Fruit fly (Drosophila melanogaster) whole organism, embryonic: ENCODE measurements around the gene CG7564.

Source experiments
- Aef1 ChIP-seq: fragments of 200-800 bp; sonication (Bioruptor generic); IDR thresholded peaks from 3 replicates; pipeline ENCODE4 v1.3.6; 2022; ENCODE audit warnings: missing biosample characterization, missing genetic modification characterization
- CG10431 ChIP-seq: fragments of 200-800 bp; sonication (Bioruptor generic); optimal IDR thresholded peaks from 3 replicates; lab custom pipeline; 2018; ENCODE audit warnings: missing biosample characterization, mild to moderate bottlenecking, missing genetic modification characterization
- CG10543 ChIP-seq: fragments of 200-800 bp; sonication (Bioruptor generic); optimal IDR thresholded peaks from 3 replicates; lab custom pipeline; 2017; ENCODE audit warnings: missing biosample characterization, mild to moderate bottlenecking, missing genetic modification characterization, moderate library complexity
- CG10654 ChIP-seq: fragments of 200-800 bp; sonication (Bioruptor generic); optimal IDR thresholded peaks from 2 replicates; lab custom pipeline; 2016; ENCODE audit warnings: missing biosample characterization, missing genetic modification characterization
- CG10979 ChIP-seq: fragments of 200-800 bp; sonication (Bioruptor generic); optimal IDR thresholded peaks from 2 replicates; lab custom pipeline; 2018; ENCODE audit warnings: missing biosample characterization, mild to moderate bottlenecking, missing genetic modification characterization, moderate library complexity
- CG12659 ChIP-seq: fragments of 200-800 bp; sonication (Bioruptor generic); optimal IDR thresholded peaks from 3 replicates; lab custom pipeline; 2017; ENCODE audit warnings: mild to moderate bottlenecking, missing biosample characterization, missing genetic modification reagents, missing genetic modification characterization
- CG14441 ChIP-seq: fragments of 200-800 bp; sonication (Bioruptor generic); IDR thresholded peaks from 2 replicates; pipeline ENCODE4 v1.3.6; 2022; ENCODE audit warnings: missing biosample characterization, missing genetic modification characterization
- CG14710 ChIP-seq: fragments of 200-800 bp; sonication (Bioruptor generic); optimal IDR thresholded peaks from 3 replicates; lab custom pipeline; 2019; ENCODE audit warnings: missing biosample characterization, mild to moderate bottlenecking, missing genetic modification characterization, moderate library complexity
- CG15696 ChIP-seq: fragments of 200-800 bp; sonication (Bioruptor generic); optimal IDR thresholded peaks from 2 replicates; lab custom pipeline; 2019; ENCODE audit warnings: missing biosample characterization, mild to moderate bottlenecking, missing genetic modification characterization, moderate library complexity
- CG16779 ChIP-seq: fragments of 200-800 bp; sonication (Bioruptor generic); IDR thresholded peaks from 2 replicates; pipeline ENCODE4 v1.3.6; 2022; ENCODE audit warnings: missing biosample characterization, missing genetic modification characterization
- CG17568 ChIP-seq: fragments of 200-800 bp; sonication (Bioruptor generic); optimal IDR thresholded peaks from 2 replicates; lab custom pipeline; 2018; ENCODE audit warnings: missing biosample characterization, mild to moderate bottlenecking, missing genetic modification characterization, moderate library complexity
- CG2712 ChIP-seq: fragments of 200-800 bp; optimal IDR thresholded peaks from 3 replicates; lab custom pipeline; 2019; ENCODE audit warnings: missing biosample characterization, mild to moderate bottlenecking, missing genetic modification characterization, moderate library complexity
- CG2889 ChIP-seq: fragments of 200-800 bp; sonication (Bioruptor generic); IDR thresholded peaks from 3 replicates; pipeline ENCODE4 v1.3.6; 2022; ENCODE audit warnings: missing biosample characterization, missing genetic modification characterization
- CG3726 ChIP-seq: fragments of 200-800 bp; sonication (Bioruptor generic); IDR thresholded peaks from 3 replicates; pipeline ENCODE4, ENCODE4 v1.3.6; 2022; ENCODE audit warnings: missing biosample characterization, missing genetic modification characterization
- CG3995 ChIP-seq: fragments of 200-800 bp; sonication (Bioruptor generic); optimal IDR thresholded peaks from 3 replicates; lab custom pipeline; 2016; ENCODE audit warnings: missing biosample characterization, missing genetic modification characterization
- CG6791 ChIP-seq: fragments of 200-800 bp; sonication (Bioruptor generic); IDR thresholded peaks from 3 replicates; pipeline ENCODE4 v1.3.6; 2022; ENCODE audit warnings: missing biosample characterization, missing genetic modification characterization; ENCODE audit not compliant: partially characterized antibody
- CG6813 ChIP-seq: fragments of 200-800 bp; sonication (Bioruptor generic); optimal IDR thresholded peaks from 2 replicates; lab custom pipeline; 2017; ENCODE audit warnings: missing biosample characterization, missing genetic modification characterization, mild to moderate bottlenecking, moderate library complexity, missing genetic modification reagents
- CG7786 ChIP-seq: fragments of 200-800 bp; sonication (Bioruptor generic); optimal IDR thresholded peaks from 2 replicates; lab custom pipeline; 2016; ENCODE audit warnings: missing biosample characterization, missing genetic modification characterization
- CG9437 ChIP-seq: fragments of 200-800 bp; sonication (Bioruptor generic); optimal IDR thresholded peaks from 2 replicates; lab custom pipeline; 2018; ENCODE audit warnings: missing biosample characterization, mild to moderate bottlenecking, missing genetic modification characterization
- CG9609 ChIP-seq: fragments of 200-800 bp; sonication (Bioruptor generic); optimal IDR thresholded peaks from 3 replicates; lab custom pipeline; 2016; ENCODE audit warnings: missing biosample characterization, missing genetic modification characterization
- E2f2 ChIP-seq: fragments of 200-800 bp; sonication (Bioruptor generic); IDR thresholded peaks from 2 replicates; pipeline ENCODE4 v1.3.6; 2022; ENCODE audit warnings: missing biosample characterization, missing genetic modification characterization
- ERR ChIP-seq: fragments of 200-800 bp; sonication (Bioruptor generic); optimal IDR thresholded peaks from 2 replicates; lab custom pipeline; 2016; ENCODE audit warnings: missing biosample characterization, missing genetic modification characterization
- Fer1 ChIP-seq: fragments of 200-800 bp; sonication (Bioruptor generic); optimal IDR thresholded peaks from 2 replicates; lab custom pipeline; 2017; ENCODE audit warnings: missing biosample characterization, mild to moderate bottlenecking, missing genetic modification characterization
- Fer2 ChIP-seq: fragments of 200-800 bp; sonication (Bioruptor generic); optimal IDR thresholded peaks from 2 replicates; lab custom pipeline; 2018; ENCODE audit warnings: missing biosample characterization, mild to moderate bottlenecking, missing genetic modification characterization, moderate library complexity
- H2.0 ChIP-seq: fragments of 200-800 bp; sonication (Bioruptor generic); IDR thresholded peaks from 2 replicates; pipeline ENCODE4 v1.3.6; 2022; ENCODE audit warnings: missing biosample characterization, missing genetic modification characterization
- HHEX ChIP-seq: fragments of 200-800 bp; sonication (Bioruptor generic); optimal IDR thresholded peaks from 3 replicates; lab custom pipeline; 2017; ENCODE audit warnings: missing biosample characterization, mild to moderate bottlenecking, missing genetic modification characterization, missing genetic modification reagents
- HmgZ ChIP-seq: fragments of 200-800 bp; sonication (Bioruptor generic); optimal IDR thresholded peaks from 2 replicates; lab custom pipeline; 2018; ENCODE audit warnings: missing biosample characterization, mild to moderate bottlenecking, missing genetic modification characterization
- Hr39 ChIP-seq: fragments of >200 bp; optimal IDR thresholded peaks from 2 replicates; lab custom pipeline; 2017
- Mad ChIP-seq: fragments of 200-800 bp; sonication (Bioruptor generic); optimal IDR thresholded peaks from 2 replicates; lab custom pipeline; 2016; ENCODE audit warnings: missing biosample characterization, missing genetic modification characterization
- Meics ChIP-seq: fragments of 200-800 bp; sonication (Bioruptor generic); optimal IDR thresholded peaks from 2 replicates; lab custom pipeline; 2017; ENCODE audit warnings: missing biosample characterization, mild to moderate bottlenecking, missing genetic modification characterization
- NC2β ChIP-seq: fragments of 200-800 bp; sonication (Bioruptor generic); optimal IDR thresholded peaks from 2 replicates; lab custom pipeline; 2016; ENCODE audit warnings: missing biosample characterization, missing genetic modification characterization
- Sox100B ChIP-seq: fragments of 200-800 bp; sonication (Bioruptor generic); optimal IDR thresholded peaks from 3 replicates; lab custom pipeline; 2018; ENCODE audit warnings: missing biosample characterization, mild to moderate bottlenecking, missing genetic modification characterization
- Sox102F ChIP-seq: fragments of 200-800 bp; sonication (Bioruptor generic); optimal IDR thresholded peaks from 2 replicates; lab custom pipeline; 2018; ENCODE audit warnings: missing biosample characterization, mild to moderate bottlenecking, missing genetic modification characterization, moderate library complexity
- Ssrp ChIP-seq: fragments of 200-800 bp; sonication (Bioruptor generic); optimal IDR thresholded peaks from 2 replicates; lab custom pipeline; 2018; ENCODE audit warnings: missing biosample characterization, mild to moderate bottlenecking, missing genetic modification characterization, moderate library complexity
- TFAM ChIP-seq: fragments of 200-800 bp; sonication (Bioruptor generic); optimal IDR thresholded peaks from 2 replicates; lab custom pipeline; 2017; ENCODE audit warnings: missing biosample characterization, missing genetic modification characterization, inconsistent platforms
- Trl ChIP-seq, 3 experiments: fragments of >200 bp in 2 of 3; fragments of 200-800 bp in 1 of 3; sonication (Bioruptor generic) in 1 of 3; optimal IDR thresholded peaks; 2 replicates in 1 of 3; 3 replicates in 2 of 3; lab custom pipeline; 2016 to 2017; ENCODE audit warnings: missing biosample characterization in 1 of 3, missing genetic modification characterization in 1 of 3
- bcd ChIP-seq: fragments of 200-800 bp; sonication (Bioruptor generic); optimal IDR thresholded peaks from 2 replicates; lab custom pipeline; 2017; ENCODE audit warnings: missing biosample characterization, mild to moderate bottlenecking, missing genetic modification characterization
- bsh ChIP-seq, 2 experiments: fragments of 200-800 bp; sonication (Bioruptor generic); optimal IDR thresholded peaks; 2 replicates each; lab custom pipeline; 2017 to 2018; ENCODE audit warnings: mild to moderate bottlenecking in 2 of 2, missing biosample characterization in 2 of 2, missing genetic modification characterization in 2 of 2, moderate library complexity in 1 of 2
- ci ChIP-seq: fragments of 200-800 bp; sonication (Bioruptor generic); IDR thresholded peaks from 3 replicates; pipeline ENCODE4 v1.3.6; 2022; ENCODE audit warnings: missing biosample characterization, missing genetic modification characterization
- fru ChIP-seq: fragments of >200 bp; optimal IDR thresholded peaks from 2 replicates; lab custom pipeline; 2017
- grn ChIP-seq: fragments of 200-800 bp; sonication (Bioruptor generic); optimal IDR thresholded peaks from 3 replicates; lab custom pipeline; 2017; ENCODE audit warnings: missing biosample characterization, missing genetic modification characterization
- oc ChIP-seq: fragments of 200-800 bp; sonication (Bioruptor generic); optimal IDR thresholded peaks from 2 replicates; lab custom pipeline; 2018; ENCODE audit warnings: missing biosample characterization, mild to moderate bottlenecking, missing genetic modification characterization, moderate library complexity
- p53 ChIP-seq: fragments of 200-800 bp; sonication (Bioruptor generic); optimal IDR thresholded peaks from 2 replicates; lab custom pipeline; 2016; ENCODE audit warnings: missing biosample characterization, missing genetic modification characterization
- ro ChIP-seq: fragments of 200-800 bp; sonication (Bioruptor generic); IDR thresholded peaks from 2 replicates; pipeline ENCODE4 v1.3.6; 2022; ENCODE audit warnings: missing biosample characterization, missing genetic modification characterization
- sima ChIP-seq: fragments of 200-800 bp; sonication (Bioruptor generic); optimal IDR thresholded peaks from 2 replicates; lab custom pipeline; 2016; ENCODE audit warnings: missing biosample characterization, missing genetic modification characterization
- slbo ChIP-seq: fragments of 200-800 bp; sonication (Bioruptor generic); IDR thresholded peaks from 2 replicates; pipeline ENCODE4 v1.3.6; 2022; ENCODE audit warnings: missing biosample characterization, missing genetic modification characterization
- slou ChIP-seq: fragments of 200-800 bp; sonication (Bioruptor generic); optimal IDR thresholded peaks from 3 replicates; lab custom pipeline; 2016; ENCODE audit warnings: missing biosample characterization, missing genetic modification characterization
- wek ChIP-seq: fragments of 200-800 bp; sonication (Bioruptor generic); optimal IDR thresholded peaks from 3 replicates; lab custom pipeline; 2018; ENCODE audit warnings: missing biosample characterization, mild to moderate bottlenecking, missing genetic modification characterization, moderate library complexity
- wor ChIP-seq: fragments of 200-800 bp; sonication (Bioruptor generic); IDR thresholded peaks from 2 replicates; pipeline ENCODE4 v1.3.6; 2022; ENCODE audit warnings: missing biosample characterization, missing genetic modification characterization

CG7564 gene

dm6 chr3L:17566335-17567242 lies 52.5 kb downstream of the CG7564 start (continued):
- TF ChIP-seq CG3995 (GFP tag; lab: Kevin White, UChicago) (no peak), HmgZ (tag; lab: Kevin White, UChicago) (peak; percentile 37), CG15696 (tag; lab: Kevin White, UChicago) (no peak), E2f2 (peak; percentile 65), slou (GFP tag; lab: Kevin White, UChicago) (no peak), CG14441 (peak; percentile 46), CG17568 (peak; percentile 49), ro (GFP tag; lab: Robert Waterston, UW) (0 out of 2 replicates have a peak, but pooled peaks have one; percentile 21), bcd (peak; percentile 78), Trl (optimal IDR thresholded peaks at IDR 0.05; lab: Kevin White, UChicago) (peak in 1 of 2 experiments; percentile 23), Trl (GFP tag; optimal IDR thresholded peaks at IDR 0.05; lab: Kevin White, UChicago) (peak; percentile 11), Mad (GFP tag; lab: Kevin White, UChicago) (peak; percentile 20), Meics (GFP tag; lab: Kevin White, UChicago) (peak; percentile 62), HHEX (GFP tag; lab: Kevin White, UChicago) (peak; percentile 78), CG9609 (GFP tag; lab: Kevin White, UChicago) (no peak), Ssrp (tag; lab: Kevin White, UChicago) (peak; percentile 85), CG10979 (tag; lab: Kevin White, UChicago) (peak; percentile 84), bsh (GFP tag; optimal IDR thresholded peaks at IDR 0.05; lab: Kevin White, UChicago) (peak; percentile 66 to 82), Sox102F (peak; percentile 94), NC2β (GFP tag; lab: Kevin White, UChicago) (no peak), oc (peak; percentile 82), slbo (no peak), CG9437 (GFP tag; lab: Kevin White, UChicago) (peak; percentile 76), Fer2 (tag; lab: Kevin White, UChicago) (no peak), TFAM (GFP tag; lab: Kevin White, UChicago) (peak; percentile 34), Sox100B (GFP tag; lab: Kevin White, UChicago) (peak; percentile 92), p53 (GFP tag; lab: Kevin White, UChicago) (no peak), ci (GFP tag; lab: Robert Waterston, UW) (peak; percentile 87), wor (GFP tag; lab: Robert Waterston, UW) (peak; percentile 92), sima (GFP tag; lab: Kevin White, UChicago) (no peak), fru (lab: Kevin White, UChicago) (no peak), CG14710 (peak; percentile 56), CG10431 (GFP tag; lab: Kevin White, UChicago) (peak; percentile 44), Hr39 (lab: Kevin White, UChicago) (no peak), CG2712 (peak; percentile 83), CG16779 (GFP tag; lab: Robert Waterston, UW) (no peak), Aef1 (GFP tag; lab: Robert Waterston, UW) (peak; percentile 52; the same call in 2 of the 3 replicates), CG6813 (peak; percentile 59), grn (GFP tag; lab: Kevin White, UChicago) (no peak), CG10654 (peak; percentile 62), CG2889 (GFP tag; lab: Robert Waterston, UW) (no peak; the same call in 2 of the 3 replicates), CG3726 (GFP tag; lab: Robert Waterston, UW) (0 out of 3 replicates have a peak, but pooled peaks have one; percentile 57), CG12659 (GFP tag; lab: Kevin White, UChicago) (peak; percentile 77), CG7786 (GFP tag; lab: Kevin White, UChicago) (no peak), Fer1 (peak; percentile 74), wek (GFP tag; lab: Kevin White, UChicago) (peak; percentile 36), CG6791 (GFP tag; lab: Robert Waterston, UW) (no peak), ERR (GFP tag; lab: Kevin White, UChicago) (no peak), H2.0 (GFP tag; lab: Robert Waterston, UW) (peak; percentile 57), CG10543 (GFP tag; lab: Kevin White, UChicago) (peak; percentile 37)
